Worm (Caenorhabditis elegans) whole organism, mixed stage, embryonic: Measurements from ENCODE around the gene Y94H6A.7.
A peak's percentile ranks its signal among the peaks of the same experiment; 100 is the strongest.

Source experiments
- M03D4.4 ChIP-seq: sonication (generic microtip); optimal IDR thresholded peaks from 2 replicates; lab custom pipeline; 2017; ENCODE audit warnings: mild to moderate bottlenecking, missing genetic modification characterization, missing compliant biosample characterization
- bed-3 ChIP-seq: fragments of 200-800 bp; sonication (Bioruptor generic); optimal IDR thresholded peaks from 3 replicates; lab custom pipeline; 2018; ENCODE audit warnings: mild to moderate bottlenecking, missing genetic modification characterization, moderate library complexity, missing compliant biosample characterization
- blmp-1 ChIP-seq: fragments of 150-350 bp; optimal IDR thresholded peaks from 2 replicates; lab custom pipeline; 2014; ENCODE audit warnings: missing biosample characterization, missing genetic modification characterization
- ceh-39 ChIP-seq: fragments of 150-350 bp; optimal IDR thresholded peaks from 2 replicates; lab custom pipeline; 2014; ENCODE audit warnings: missing biosample characterization, missing genetic modification characterization
- ceh-83 ChIP-seq: fragments of 200-800 bp; sonication (Bioruptor generic); optimal IDR thresholded peaks from 2 replicates; lab custom pipeline; 2018; ENCODE audit warnings: mild to moderate bottlenecking, missing genetic modification characterization, missing compliant biosample characterization
- ces-1 ChIP-seq: fragments of 150-350 bp; optimal IDR thresholded peaks from 2 replicates; lab custom pipeline; 2014; ENCODE audit warnings: missing biosample characterization, missing genetic modification reagents, missing genetic modification characterization
- cnd-1 ChIP-seq: fragments of 200-800 bp; sonication (Bioruptor generic); optimal IDR thresholded peaks from 2 replicates; lab custom pipeline; 2018; ENCODE audit warnings: mild to moderate bottlenecking, missing genetic modification characterization, missing compliant biosample characterization
- drap-1 ChIP-seq: fragments of 200-800 bp; sonication (Bioruptor generic); optimal IDR thresholded peaks from 3 replicates; lab custom pipeline; 2018; ENCODE audit warnings: mild to moderate bottlenecking, missing genetic modification characterization, missing compliant biosample characterization
- elt-1 ChIP-seq: sonication (generic microtip); optimal IDR thresholded peaks from 2 replicates; lab custom pipeline; 2017; ENCODE audit warnings: missing genetic modification characterization, mild to moderate bottlenecking, missing compliant biosample characterization, antibody characterized with exemption, moderate library complexity, borderline replicate concordance; ENCODE audit not compliant: insufficient read depth
- elt-3 ChIP-seq: fragments of 150-350 bp; optimal IDR thresholded peaks from 2 replicates; lab custom pipeline; 2014; ENCODE audit warnings: missing biosample characterization, missing genetic modification characterization
- flh-1 ChIP-seq: fragments of 200-800 bp; sonication (Bioruptor generic); optimal IDR thresholded peaks from 2 replicates; lab custom pipeline; 2018; ENCODE audit warnings: mild to moderate bottlenecking, missing genetic modification characterization, moderate library complexity, missing compliant biosample characterization
- ham-2 ChIP-seq: fragments of 200-800 bp; sonication (Bioruptor generic); optimal IDR thresholded peaks from 2 replicates; lab custom pipeline; 2018; ENCODE audit warnings: mild to moderate bottlenecking, missing genetic modification characterization, missing compliant biosample characterization
- hlh-1 ChIP-seq: fragments of 150-350 bp; optimal IDR thresholded peaks from 2 replicates; lab custom pipeline; 2014; ENCODE audit warnings: missing biosample characterization, missing genetic modification reagents, missing genetic modification characterization
- lin-13 ChIP-seq: fragments of 150-350 bp; optimal IDR thresholded peaks from 2 replicates; lab custom pipeline; 2014; ENCODE audit warnings: missing biosample characterization, missing genetic modification characterization
- lin-32 ChIP-seq: fragments of 200-800 bp; sonication (Bioruptor generic); optimal IDR thresholded peaks from 2 replicates; lab custom pipeline; 2018; ENCODE audit warnings: mild to moderate bottlenecking, missing genetic modification characterization, missing compliant biosample characterization
- lsy-2 ChIP-seq: fragments of 150-350 bp; optimal IDR thresholded peaks from 2 replicates; lab custom pipeline; 2014; ENCODE audit warnings: missing biosample characterization, missing genetic modification characterization
- mab-5 ChIP-seq: fragments of 150-350 bp; optimal IDR thresholded peaks from 2 replicates; lab custom pipeline; 2014; ENCODE audit warnings: missing biosample characterization, missing genetic modification characterization
- mep-1 ChIP-seq: fragments of 150-350 bp; optimal IDR thresholded peaks from 2 replicates; lab custom pipeline; 2017; ENCODE audit warnings: missing biosample characterization, missing genetic modification reagents, missing genetic modification characterization, inconsistent platforms
- mls-2 ChIP-seq: sonication (generic microtip); optimal IDR thresholded peaks from 2 replicates; lab custom pipeline; 2016; ENCODE audit warnings: mild to moderate bottlenecking, missing genetic modification characterization, moderate library complexity, missing compliant biosample characterization
- nhr-12 ChIP-seq: fragments of 150-350 bp; optimal IDR thresholded peaks from 2 replicates; lab custom pipeline; 2014; ENCODE audit warnings: missing biosample characterization, missing genetic modification characterization
- nhr-2 ChIP-seq: fragments of 150-350 bp; optimal IDR thresholded peaks from 2 replicates; lab custom pipeline; 2014; ENCODE audit warnings: missing biosample characterization, missing genetic modification characterization
- nhr-237 ChIP-seq: fragments of 150-350 bp; optimal IDR thresholded peaks from 2 replicates; lab custom pipeline; 2014; ENCODE audit warnings: missing biosample characterization, missing genetic modification characterization
- nhr-28 ChIP-seq: fragments of 150-350 bp; optimal IDR thresholded peaks from 2 replicates; lab custom pipeline; 2014; ENCODE audit warnings: missing biosample characterization, missing genetic modification characterization
- nhr-76 ChIP-seq: sonication (generic microtip); optimal IDR thresholded peaks from 2 replicates; lab custom pipeline; 2017; ENCODE audit warnings: missing biosample characterization, missing genetic modification characterization
- pha-4 ChIP-seq: fragments of 150-350 bp; optimal IDR thresholded peaks from 2 replicates; lab custom pipeline; 2018; ENCODE audit warnings: missing biosample characterization, missing genetic modification reagents, missing genetic modification characterization
- sem-2 ChIP-seq: fragments of 200-800 bp; sonication (Bioruptor generic); optimal IDR thresholded peaks from 2 replicates; lab custom pipeline; 2018; ENCODE audit warnings: mild to moderate bottlenecking, missing genetic modification characterization, missing compliant biosample characterization
- sptf-1 ChIP-seq: sonication (generic microtip); optimal IDR thresholded peaks from 2 replicates; lab custom pipeline; 2017; ENCODE audit warnings: mild to moderate bottlenecking, missing genetic modification characterization, moderate library complexity, missing compliant biosample characterization
- tbx-8 ChIP-seq: fragments of 200-800 bp; sonication (Bioruptor generic); optimal IDR thresholded peaks from 2 replicates; lab custom pipeline; 2018; ENCODE audit warnings: mild to moderate bottlenecking, missing genetic modification characterization, moderate library complexity, missing compliant biosample characterization
- unc-120 ChIP-seq: sonication (generic microtip); optimal IDR thresholded peaks from 2 replicates; lab custom pipeline; 2017; ENCODE audit warnings: missing genetic modification characterization, missing compliant biosample characterization; ENCODE audit not compliant: poor library complexity, severe bottlenecking
- unc-39 ChIP-seq: fragments of 150-350 bp; optimal IDR thresholded peaks from 2 replicates; lab custom pipeline; 2014; ENCODE audit warnings: missing biosample characterization, missing genetic modification characterization
- unc-62 ChIP-seq: fragments of 150-350 bp; optimal IDR thresholded peaks from 2 replicates; lab custom pipeline; 2014; ENCODE audit warnings: missing biosample characterization, missing genetic modification reagents, missing genetic modification characterization
- zip-8 ChIP-seq: fragments of 150-350 bp; optimal IDR thresholded peaks from 2 replicates; lab custom pipeline; 2014; ENCODE audit warnings: missing biosample characterization, missing genetic modification characterization
- ztf-11 ChIP-seq: fragments of 150-350 bp; optimal IDR thresholded peaks from 2 replicates; lab custom pipeline; 2014; ENCODE audit warnings: missing biosample characterization, missing genetic modification characterization

Gene Y94H6A.7

DNA sequence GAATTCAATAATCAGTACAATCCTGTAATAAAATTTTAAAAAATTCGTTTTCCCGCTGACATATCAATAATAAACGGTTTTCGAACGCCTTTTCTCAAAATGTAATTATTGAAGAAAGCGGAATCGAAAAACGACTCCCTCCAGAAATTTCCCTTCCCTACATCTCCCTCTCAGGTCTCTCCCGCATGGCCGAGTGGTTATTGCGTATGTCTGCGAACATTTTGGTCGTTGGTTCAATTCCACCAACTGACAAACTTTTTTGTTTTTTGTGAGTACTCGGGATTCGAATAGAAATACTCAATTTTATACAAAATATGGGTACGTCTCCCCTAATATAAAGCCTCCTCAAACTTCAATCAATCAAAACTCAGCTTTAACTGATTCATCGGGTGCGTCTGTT is 23.7 kb upstream of the Y94H6A.7 start:
- peak; percentile 29 for TF ChIP-seq M03D4.4 (tag; lab: Kevin White, UChicago)
- peak; percentile 27 for TF ChIP-seq sptf-1 (tag; lab: Kevin White, UChicago)
- peak; percentile 1 for TF ChIP-seq drap-1 (GFP tag; lab: Kevin White, UChicago)

ce11 chrIV:2738466-2738865 is 22.1 kb upstream of the Y94H6A.7 start:
- TF ChIP-seq sem-2: no peak
- no peak for TF ChIP-seq tbx-8 (GFP tag; lab: Kevin White, UChicago)
- no peak for TF ChIP-seq pha-4 (tag; lab: Kevin White, UChicago)
- no peak for TF ChIP-seq ztf-11 (tag; lab: Kevin White, UChicago)
- no peak for TF ChIP-seq unc-39
- TF ChIP-seq hlh-1: no peak
- no peak for TF ChIP-seq cnd-1
- no peak for TF ChIP-seq drap-1 (GFP tag; lab: Kevin White, UChicago)
- no peak for TF ChIP-seq unc-62 (GFP tag; lab: Kevin White, UChicago)
- no peak for TF ChIP-seq nhr-237 (tag; lab: Kevin White, UChicago)
- TF ChIP-seq unc-120: no peak
- no peak for TF ChIP-seq nhr-28 (tag; lab: Kevin White, UChicago)
- no peak for TF ChIP-seq ceh-83 (GFP tag; lab: Kevin White, UChicago)
- no peak for TF ChIP-seq lin-32 (GFP tag; lab: Kevin White, UChicago)
- no peak for TF ChIP-seq mls-2 (tag; lab: Kevin White, UChicago)
- TF ChIP-seq, all 35 proteins: peak for 0

DNA sequence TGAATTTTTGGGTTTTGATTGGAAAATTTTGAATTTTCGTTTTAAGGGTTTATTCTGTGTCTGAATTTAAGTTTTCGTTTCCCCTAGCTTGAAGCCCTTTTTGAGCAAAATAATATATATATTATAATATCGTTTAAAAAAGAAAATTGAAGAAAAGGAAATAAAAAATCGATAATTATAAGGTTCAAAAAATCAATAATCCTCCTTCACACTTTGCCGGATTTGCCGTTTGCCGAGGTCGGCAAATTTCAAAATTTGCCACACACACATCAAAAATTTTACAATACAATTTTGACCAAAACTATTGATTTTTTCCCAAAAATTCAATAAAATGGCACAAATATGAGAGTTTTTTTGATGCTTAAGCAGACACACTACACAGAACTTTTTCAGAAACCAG is 20.2 kb upstream of the Y94H6A.7 start:
- no peak for TF ChIP-seq bed-3 (GFP tag; lab: Kevin White, UChicago)
- no peak for TF ChIP-seq ztf-11 (tag; lab: Kevin White, UChicago)
- TF ChIP-seq nhr-76: no peak
- TF ChIP-seq unc-120: no peak
- no peak for TF ChIP-seq lin-32 (GFP tag; lab: Kevin White, UChicago)
- no peak for TF ChIP-seq zip-8 (tag; lab: Kevin White, UChicago)
- TF ChIP-seq sptf-1 (tag; lab: Kevin White, UChicago): no peak
- no peak for TF ChIP-seq M03D4.4 (tag; lab: Kevin White, UChicago)
- no peak for TF ChIP-seq flh-1 (GFP tag; lab: Kevin White, UChicago)
- no peak for TF ChIP-seq ham-2
- TF ChIP-seq ces-1 (GFP tag; lab: Kevin White, UChicago): no peak
- TF ChIP-seq mls-2 (tag; lab: Kevin White, UChicago): no peak
- TF ChIP-seq drap-1 (GFP tag; lab: Kevin White, UChicago): no peak
- TF ChIP-seq nhr-12: no peak
- TF ChIP-seq ceh-83 (GFP tag; lab: Kevin White, UChicago): no peak
- TF ChIP-seq tbx-8 (GFP tag; lab: Kevin White, UChicago): no peak
- TF ChIP-seq, all 35 proteins: peak for 0

DNA sequence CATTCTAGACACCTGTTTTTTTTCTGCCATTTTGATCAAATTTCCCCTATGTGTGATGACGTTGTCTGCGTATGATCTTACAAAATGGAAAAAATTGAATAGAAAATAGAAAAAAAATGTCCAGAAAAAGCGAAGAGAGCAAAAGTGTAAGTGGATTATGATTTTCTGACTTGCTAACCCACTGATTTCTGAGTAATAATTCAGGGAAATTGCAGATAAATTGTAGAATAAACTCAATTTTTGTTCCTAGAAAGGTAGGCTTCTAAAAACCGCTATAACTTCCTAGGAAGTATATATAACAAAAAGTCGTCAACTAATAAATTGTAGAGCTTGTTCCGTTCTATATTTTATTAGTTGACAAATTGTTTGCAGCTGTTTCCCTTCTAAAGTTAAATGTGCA is 18.3 kb upstream of the Y94H6A.7 start:
- no peak for TF ChIP-seq mls-2 (tag; lab: Kevin White, UChicago)
- no peak for TF ChIP-seq ztf-11 (tag; lab: Kevin White, UChicago)
- no peak for TF ChIP-seq nhr-76
- TF ChIP-seq lin-32 (GFP tag; lab: Kevin White, UChicago): no peak
- TF ChIP-seq unc-62 (GFP tag; lab: Kevin White, UChicago): no peak
- no peak for TF ChIP-seq blmp-1
- no peak for TF ChIP-seq ceh-39 (tag; lab: Kevin White, UChicago)
- TF ChIP-seq lin-13: no peak
- TF ChIP-seq unc-120: no peak
- no peak for TF ChIP-seq ceh-83 (GFP tag; lab: Kevin White, UChicago)
- no peak for TF ChIP-seq ces-1 (GFP tag; lab: Kevin White, UChicago)
- no peak for TF ChIP-seq cnd-1
- no peak for TF ChIP-seq bed-3 (GFP tag; lab: Kevin White, UChicago)
- TF ChIP-seq, all 35 proteins: peak for 0

ce11 chrIV:2729957-2730356 is 13.6 kb upstream of the Y94H6A.7 start, which contains the start of gene Y94H6A.2:
TSS of gene Y94H6A.2 (plus strand) at chrIV:2730292.
- TF ChIP-seq unc-62 (GFP tag; lab: Kevin White, UChicago): no peak
- TF ChIP-seq mep-1 (tag; lab: Kevin White, UChicago): no peak
- no peak for TF ChIP-seq cnd-1
- no peak for TF ChIP-seq ces-1 (GFP tag; lab: Kevin White, UChicago)

- peak; percentile 57 for TF ChIP-seq pha-4 (tag; lab: Kevin White, UChicago)
- TF ChIP-seq nhr-76: no peak
- peak; percentile 30 for TF ChIP-seq nhr-237 (tag; lab: Kevin White, UChicago)
- no peak for TF ChIP-seq mab-5 (tag; lab: Kevin White, UChicago)
- TF ChIP-seq unc-39: no peak
- no peak for TF ChIP-seq elt-3 (tag; lab: Kevin White, UChicago)
- no peak for TF ChIP-seq bed-3 (GFP tag; lab: Kevin White, UChicago)
- peak; percentile 24 for TF ChIP-seq tbx-8 (GFP tag; lab: Kevin White, UChicago)
- peak; percentile 60 for TF ChIP-seq mep-1 (tag; lab: Kevin White, UChicago)
- TF ChIP-seq cnd-1: no peak
- peak; percentile 13 for TF ChIP-seq hlh-1
- TF ChIP-seq zip-8 (tag; lab: Kevin White, UChicago): no peak
- peak; percentile 56 for TF ChIP-seq sptf-1 (tag; lab: Kevin White, UChicago)
- TF ChIP-seq M03D4.4 (tag; lab: Kevin White, UChicago): peak; percentile 45
- TF ChIP-seq unc-120: no peak
- no peak for TF ChIP-seq nhr-12
- no peak for TF ChIP-seq drap-1 (GFP tag; lab: Kevin White, UChicago)
- peak; percentile 22 for TF ChIP-seq ceh-39 (tag; lab: Kevin White, UChicago)
- TF ChIP-seq blmp-1: no peak
- TF ChIP-seq nhr-28 (tag; lab: Kevin White, UChicago): no peak
- TF ChIP-seq ham-2: no peak
- TF ChIP-seq unc-62 (GFP tag; lab: Kevin White, UChicago): no peak
- TF ChIP-seq ceh-83 (GFP tag; lab: Kevin White, UChicago): no peak
- TF ChIP-seq flh-1 (GFP tag; lab: Kevin White, UChicago): no peak
- TF ChIP-seq ces-1 (GFP tag; lab: Kevin White, UChicago): no peak
- no peak for TF ChIP-seq ztf-11 (tag; lab: Kevin White, UChicago)
- no peak for TF ChIP-seq nhr-2 (tag; lab: Kevin White, UChicago)
- TF ChIP-seq elt-1 (tag; lab: Kevin White, UChicago): no peak
- TF ChIP-seq lin-32 (GFP tag; lab: Kevin White, UChicago): no peak
- peak; percentile 73 for TF ChIP-seq lin-13
- TF ChIP-seq mls-2 (tag; lab: Kevin White, UChicago): no peak
- peak; percentile 75 for TF ChIP-seq lsy-2 (tag; lab: Kevin White, UChicago)
Observed at ce11 chrIV:2725784-2726183, 9.4 kb upstream of the Y94H6A.7 start, which contains the start of gene ubxn-2. TSS of gene ubxn-2 (minus strand) at chrIV:2725819.
